Worm (Caenorhabditis elegans): ENCODE results near the gene T28D6.5.
A peak's percentile ranks its signal among the peaks of the same experiment; 100 is the strongest.

Gene T28D6.5

DNA sequence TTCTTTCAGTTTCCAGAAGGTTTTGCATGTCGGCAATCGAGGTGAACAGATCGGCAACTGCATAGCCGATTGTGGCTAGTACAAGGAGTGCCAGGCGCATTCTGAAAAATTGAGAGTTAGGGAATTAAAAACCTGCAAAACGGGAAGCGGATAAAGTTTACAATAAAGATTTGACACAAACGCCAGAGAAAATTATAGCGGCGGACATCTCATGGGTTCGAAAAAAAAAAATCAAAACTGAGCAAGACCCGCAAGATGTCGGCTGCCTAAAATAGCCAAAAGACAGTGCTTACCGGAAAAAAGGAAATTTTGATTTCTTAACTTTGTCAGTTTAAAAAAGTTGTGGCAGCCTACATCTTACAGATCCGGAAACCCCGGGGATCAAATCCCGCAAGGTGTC, 44.4 kb downstream of the T28D6.5 start, which contains the start of gene dpy-18:
TSS of gene dpy-18 (minus strand) at position 101 of the 400 bp plus-strand sequence.
- TF ChIP-seq unc-120 (tag; optimal IDR thresholded peaks at IDR 0.05; ENCODE audit: poor library complexity, severe bottlenecking) (no peak), flh-1 (GFP tag; optimal IDR thresholded peaks at IDR 0.05) (no peak), ceh-39 (tag; optimal IDR thresholded peaks at IDR 0.05) (no peak), blmp-1 (tag; optimal IDR thresholded peaks at IDR 0.05) (no peak), M03D4.4 (tag; optimal IDR thresholded peaks at IDR 0.05) (no peak), sptf-1 (tag; optimal IDR thresholded peaks at IDR 0.05) (no peak), drap-1 (GFP tag; optimal IDR thresholded peaks at IDR 0.05) (no peak), ces-1 (GFP tag; optimal IDR thresholded peaks at IDR 0.05) (no peak), tbx-8 (GFP tag; optimal IDR thresholded peaks at IDR 0.05) (no peak), lin-32 (GFP tag; optimal IDR thresholded peaks at IDR 0.05) (no peak), elt-3 (tag; optimal IDR thresholded peaks at IDR 0.05) (no peak), nhr-12 (tag; optimal IDR thresholded peaks at IDR 0.05) (no peak), bed-3 (GFP tag; optimal IDR thresholded peaks at IDR 0.05) (no peak), lin-13 (tag; optimal IDR thresholded peaks at IDR 0.05) (no peak), elt-1 (tag; optimal IDR thresholded peaks at IDR 0.05; ENCODE audit: borderline replicate concordance, insufficient read depth) (no peak), unc-62 (GFP tag; optimal IDR thresholded peaks at IDR 0.05) (no peak), ceh-83 (GFP tag; optimal IDR thresholded peaks at IDR 0.05) (no peak), sem-2 (GFP tag; optimal IDR thresholded peaks at IDR 0.05) (no peak)

DNA sequence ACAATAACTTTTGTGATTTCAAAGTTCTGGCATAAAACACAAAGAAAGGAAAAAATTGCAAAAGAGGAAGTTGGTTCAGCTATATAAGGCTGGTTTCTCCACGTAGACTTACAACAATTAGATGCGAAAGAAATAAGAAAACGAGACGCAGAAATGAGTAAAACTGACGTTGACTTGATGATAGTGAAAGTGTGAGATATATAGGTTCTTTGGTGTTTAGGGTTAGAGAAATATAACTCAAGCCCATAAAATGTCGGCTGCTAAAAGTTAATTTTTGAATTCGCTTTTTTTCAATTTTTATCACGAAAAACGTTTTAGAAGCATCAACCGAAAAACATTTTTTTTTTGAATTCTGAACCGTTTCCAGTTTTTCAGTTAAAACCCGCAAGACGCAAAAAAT, 45.0 kb downstream of the T28D6.5 start:
- TF ChIP-seq nhr-76 (tag; optimal IDR thresholded peaks at IDR 0.05): no peak
- no peak for TF ChIP-seq lsy-2 (tag; optimal IDR thresholded peaks at IDR 0.05)
- TF ChIP-seq elt-1 (tag; optimal IDR thresholded peaks at IDR 0.05; ENCODE audit: borderline replicate concordance, insufficient read depth): no peak
- no peak for TF ChIP-seq zip-8 (tag; optimal IDR thresholded peaks at IDR 0.05)
- TF ChIP-seq hlh-1 (tag; optimal IDR thresholded peaks at IDR 0.05): no peak
- TF ChIP-seq unc-120 (tag; optimal IDR thresholded peaks at IDR 0.05; ENCODE audit: poor library complexity, severe bottlenecking): no peak
- no peak for TF ChIP-seq lin-13 (tag; optimal IDR thresholded peaks at IDR 0.05)
- no peak for TF ChIP-seq drap-1 (GFP tag; optimal IDR thresholded peaks at IDR 0.05)

DNA sequence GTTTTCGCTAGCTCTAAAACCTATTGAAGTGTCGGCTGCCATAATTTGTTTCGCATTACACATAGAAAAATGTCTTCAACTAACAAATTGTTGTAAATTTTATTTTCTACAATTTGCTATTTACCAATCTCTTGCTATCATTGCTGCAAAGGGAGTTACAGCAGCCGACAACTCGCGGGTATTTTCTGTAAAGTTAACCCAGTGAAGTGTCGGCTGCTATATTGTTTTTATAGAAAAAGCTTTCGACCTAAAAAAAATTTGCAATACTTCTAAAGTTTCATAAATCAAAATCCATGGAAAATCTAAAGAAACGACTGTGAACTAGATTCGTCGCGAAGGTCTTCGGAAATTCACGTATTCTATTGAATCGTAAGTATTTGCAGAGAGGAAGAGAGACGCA, 45.4 kb downstream of the T28D6.5 start:
- TF ChIP-seq nhr-237 (tag; optimal IDR thresholded peaks at IDR 0.05) (no peak), nhr-2 (tag; optimal IDR thresholded peaks at IDR 0.05) (no peak), hlh-1 (tag; optimal IDR thresholded peaks at IDR 0.05) (no peak), ceh-43 (GFP tag; optimal IDR thresholded peaks at IDR 0.05) (no peak), snpc-4 (tag; optimal IDR thresholded peaks at IDR 0.05) (no peak), pha-4 (tag; optimal IDR thresholded peaks at IDR 0.05) (no peak), sem-2 (GFP tag; optimal IDR thresholded peaks at IDR 0.05) (no peak), ceh-83 (GFP tag; optimal IDR thresholded peaks at IDR 0.05) (no peak), elt-1 (tag; optimal IDR thresholded peaks at IDR 0.05; ENCODE audit: borderline replicate concordance, insufficient read depth) (no peak), mls-2 (tag; optimal IDR thresholded peaks at IDR 0.05) (no peak), tbx-8 (GFP tag; optimal IDR thresholded peaks at IDR 0.05) (no peak)

- TF ChIP-seq hlh-1 (tag; optimal IDR thresholded peaks at IDR 0.05): peak; percentile 91
- TF ChIP-seq M03D4.4 (tag; optimal IDR thresholded peaks at IDR 0.05): peak; percentile 22
- TF ChIP-seq nhr-76 (tag; optimal IDR thresholded peaks at IDR 0.05): no peak
- no peak for TF ChIP-seq drap-1 (GFP tag; optimal IDR thresholded peaks at IDR 0.05)
Observed at ce11 chrIII:11380555-11380954, 47.1 kb downstream of the T28D6.5 start.

DNA sequence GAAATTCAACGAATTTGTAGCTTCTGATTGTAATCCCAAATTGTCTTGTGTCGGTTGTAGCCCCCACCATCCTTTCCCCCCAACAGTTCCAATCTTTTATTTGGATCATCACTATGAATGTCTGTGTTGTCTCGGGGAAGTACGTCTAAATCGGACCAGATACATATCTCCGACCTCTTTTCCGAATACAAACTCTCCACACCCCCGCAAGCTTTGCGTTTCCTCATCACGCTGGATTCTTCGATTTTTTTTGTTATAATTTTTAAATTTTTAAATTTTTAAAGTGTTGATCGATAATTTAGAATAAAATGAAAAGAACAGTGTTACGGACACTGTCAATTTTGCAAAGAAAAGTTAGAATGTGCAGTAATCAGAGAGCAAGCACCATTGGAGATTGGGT, 48.4 kb downstream of the T28D6.5 start, which contains the start of gene subs-4:
TSS of gene subs-4 (plus strand) at position 301 of the 400 bp plus-strand sequence.
- TF ChIP-seq elt-1 (tag; optimal IDR thresholded peaks at IDR 0.05; ENCODE audit: borderline replicate concordance, insufficient read depth) (peak; percentile 47), pha-4 (tag; optimal IDR thresholded peaks at IDR 0.05) (no peak), ceh-39 (tag; optimal IDR thresholded peaks at IDR 0.05) (no peak)

ce11 chrIII:11389384-11389783, 55.9 kb downstream of the T28D6.5 start:
- TF ChIP-seq unc-62 (GFP tag; optimal IDR thresholded peaks at IDR 0.05) (no peak), ceh-43 (GFP tag; optimal IDR thresholded peaks at IDR 0.05) (no peak), mab-5 (tag; optimal IDR thresholded peaks at IDR 0.05) (no peak), unc-120 (tag; optimal IDR thresholded peaks at IDR 0.05; ENCODE audit: poor library complexity, severe bottlenecking) (no peak), ham-2 (GFP tag; optimal IDR thresholded peaks at IDR 0.05) (no peak), nhr-12 (tag; optimal IDR thresholded peaks at IDR 0.05) (no peak), nhr-2 (tag; optimal IDR thresholded peaks at IDR 0.05) (no peak), elt-3 (tag; optimal IDR thresholded peaks at IDR 0.05) (no peak), drap-1 (GFP tag; optimal IDR thresholded peaks at IDR 0.05) (no peak), hlh-1 (tag; optimal IDR thresholded peaks at IDR 0.05) (no peak), unc-39 (tag; optimal IDR thresholded peaks at IDR 0.05) (no peak)
